Fruit fly (Drosophila melanogaster) Kc167 (cell line): ENCODE data around the gene CG5612.

Experiments used
- Myc ChIP-seq: fragments of >200 bp; optimal IDR thresholded peaks from 2 replicates; lab custom pipeline; 2017; ENCODE audit warnings: missing external identifiers
- Sin3A ChIP-seq: fragments of >200 bp; optimal IDR thresholded peaks from 2 replicates; lab custom pipeline; 2018; ENCODE audit warnings: missing external identifiers
- h ChIP-seq: fragments of >200 bp; optimal IDR thresholded peaks from 3 replicates; lab custom pipeline; 2018; ENCODE audit warnings: missing external identifiers
- insv ChIP-seq: fragments of >200 bp; optimal IDR thresholded peaks from 3 replicates; lab custom pipeline; 2018; ENCODE audit warnings: missing external identifiers
- psq ChIP-seq: fragments of >200 bp; optimal IDR thresholded peaks from 2 replicates; lab custom pipeline; 2017; ENCODE audit warnings: missing external identifiers
- ttk ChIP-seq: sonication (Bioruptor generic); optimal IDR thresholded peaks from 2 replicates; lab custom pipeline; 2017; ENCODE audit warnings: missing external identifiers

The CG5612 gene

dm6 chr3R:27625911-27626310, at the start of gene CG5612:
CG5612 (minus strand) TSS chr3R:27626011.
- TF ChIP-seq psq (lab: Kevin White, UChicago) = no peak
- no peak for TF ChIP-seq Myc (lab: Kevin White, UChicago)
- TF ChIP-seq h (lab: Kevin White, UChicago) = no peak
- TF ChIP-seq insv = no peak
- no peak for TF ChIP-seq ttk (lab: Kevin White, UChicago)
- no peak for TF ChIP-seq Sin3A

dm6 chr3R:27662857-27663256, 37.0 kb upstream of the CG5612 start:
- no peak for TF ChIP-seq h (lab: Kevin White, UChicago)
- no peak for TF ChIP-seq Sin3A
- no peak for TF ChIP-seq Myc (lab: Kevin White, UChicago)
- no peak for TF ChIP-seq insv
- TF ChIP-seq psq (lab: Kevin White, UChicago) = no peak
- no peak for TF ChIP-seq ttk (lab: Kevin White, UChicago)

dm6 chr3R:27661971-27662489, 36.2 kb upstream of the CG5612 start, which contains the start of gene unc80:
unc80 (plus strand) TSS chr3R:27662439.
- no peak for TF ChIP-seq psq (lab: Kevin White, UChicago)
- no peak for TF ChIP-seq h (lab: Kevin White, UChicago)
- TF ChIP-seq ttk (lab: Kevin White, UChicago) = no peak
- no peak for TF ChIP-seq insv
- TF ChIP-seq Myc (lab: Kevin White, UChicago) = no peak
- TF ChIP-seq Sin3A = no peak

- no peak for TF ChIP-seq ttk (lab: Kevin White, UChicago)
- no peak for TF ChIP-seq Sin3A
These were observed 35.6 kb upstream of the CG5612 start for dm6 chr3R:27661389-27661788.

dm6 chr3R:27660127-27660579, 34.3 kb upstream of the CG5612 start, which contains the start of gene Mlc1:
Mlc1 (minus strand) TSS chr3R:27660177.
- TF ChIP-seq insv (no peak), h (lab: Kevin White, UChicago) (no peak)

- no peak for TF ChIP-seq Sin3A
- TF ChIP-seq insv = no peak
- no peak for TF ChIP-seq Myc (lab: Kevin White, UChicago)
- no peak for TF ChIP-seq h (lab: Kevin White, UChicago)
- no peak for TF ChIP-seq psq (lab: Kevin White, UChicago)
- no peak for TF ChIP-seq ttk (lab: Kevin White, UChicago)
These were observed 31.1 kb upstream of the CG5612 start, which contains the start of gene tau for dm6 chr3R:27656686-27657535. tau (minus strand) TSS chr3R:27656996.

dm6 chr3R:27655109-27655508, 29.3 kb upstream of the CG5612 start:
- TF ChIP-seq Sin3A (no peak), h (lab: Kevin White, UChicago) (no peak), psq (lab: Kevin White, UChicago) (no peak), Myc (lab: Kevin White, UChicago) (no peak)

dm6 chr3R:27652156-27652810, 26.5 kb upstream of the CG5612 start, which contains the start of gene RpS10a:
RpS10a (plus strand) TSS chr3R:27652760.
- TF ChIP-seq Myc (lab: Kevin White, UChicago) (no peak), psq (lab: Kevin White, UChicago) (no peak), ttk (lab: Kevin White, UChicago) (no peak), insv (no peak), Sin3A (no peak), h (lab: Kevin White, UChicago) (no peak)

dm6 chr3R:27651710-27652109, 25.9 kb upstream of the CG5612 start:
- TF ChIP-seq Myc (lab: Kevin White, UChicago) (no peak), insv (no peak), h (lab: Kevin White, UChicago) (no peak), psq (lab: Kevin White, UChicago) (no peak), Sin3A (no peak), ttk (lab: Kevin White, UChicago) (no peak)

- no peak for TF ChIP-seq Sin3A
- TF ChIP-seq psq (lab: Kevin White, UChicago) = no peak
- no peak for TF ChIP-seq h (lab: Kevin White, UChicago)
- TF ChIP-seq Myc (lab: Kevin White, UChicago) = no peak
- TF ChIP-seq insv = no peak
- TF ChIP-seq ttk (lab: Kevin White, UChicago) = no peak
These were observed 22.0 kb upstream of the CG5612 start for dm6 chr3R:27647817-27648216.

- TF ChIP-seq Sin3A (no peak), Myc (lab: Kevin White, UChicago) (no peak), insv (no peak), psq (lab: Kevin White, UChicago) (no peak), h (lab: Kevin White, UChicago) (no peak)
These were observed 17.3 kb upstream of the CG5612 start for dm6 chr3R:27643080-27643479.

dm6 chr3R:27637264-27637860, 11.6 kb upstream of the CG5612 start:
- TF ChIP-seq ttk (lab: Kevin White, UChicago) (no peak), h (lab: Kevin White, UChicago) (no peak), Myc (lab: Kevin White, UChicago) (no peak), insv (no peak), psq (lab: Kevin White, UChicago) (no peak), Sin3A (no peak)
